Fruit fly (Drosophila melanogaster) whole organism, pupa: ENCODE measurements around the gene Pyroxd1.

Experiments used
- CG10348 ChIP-seq: fragments of 200-800 bp; sonication (Bioruptor generic); IDR thresholded peaks from 2 replicates; pipeline ENCODE4 v1.3.6; 2022; ENCODE audit warnings: missing biosample characterization, missing genetic modification characterization
- CG12605 ChIP-seq: fragments of 200-800 bp; sonication (Bioruptor generic); IDR thresholded peaks from 2 replicates; pipeline ENCODE4 v1.3.6; 2022; ENCODE audit warnings: missing biosample characterization, missing genetic modification characterization
- CG13204 ChIP-seq: fragments of 200-800 bp; sonication (Bioruptor generic); optimal IDR thresholded peaks from 2 replicates; lab custom pipeline; 2018; ENCODE audit warnings: missing biosample characterization, mild to moderate bottlenecking, missing genetic modification characterization, moderate library complexity
- CG14655 ChIP-seq: fragments of 200-800 bp; sonication (Bioruptor generic); optimal IDR thresholded peaks from 3 replicates; lab custom pipeline; 2017; ENCODE audit warnings: mild to moderate bottlenecking, missing biosample characterization, missing genetic modification reagents, missing genetic modification characterization
- CG15710 ChIP-seq: fragments of 200-800 bp; sonication (Bioruptor generic); optimal IDR thresholded peaks from 2 replicates; lab custom pipeline; 2018; ENCODE audit warnings: missing biosample characterization, mild to moderate bottlenecking, missing genetic modification characterization, moderate library complexity
- CG17806 ChIP-seq: fragments of 200-800 bp; sonication (Bioruptor generic); optimal IDR thresholded peaks from 2 replicates; lab custom pipeline; 2018; ENCODE audit warnings: missing biosample characterization, mild to moderate bottlenecking, missing genetic modification characterization, moderate library complexity
- CG32121 ChIP-seq: fragments of 200-800 bp; sonication (Bioruptor generic); IDR thresholded peaks from 2 replicates; pipeline ENCODE4 v1.3.6; 2022; ENCODE audit warnings: missing biosample characterization, missing genetic modification characterization
- CG34367 ChIP-seq: fragments of 200-800 bp; sonication (Bioruptor generic); optimal IDR thresholded peaks from 2 replicates; lab custom pipeline; 2018; ENCODE audit warnings: missing biosample characterization, mild to moderate bottlenecking, missing genetic modification characterization
- CG4496 ChIP-seq: fragments of 200-800 bp; sonication (Bioruptor generic); IDR thresholded peaks from 3 replicates; pipeline ENCODE4 v1.3.6; 2022; ENCODE audit warnings: missing biosample characterization, missing genetic modification characterization
- CG8159 ChIP-seq: fragments of 200-800 bp; sonication (Bioruptor generic); optimal IDR thresholded peaks from 3 replicates; lab custom pipeline; 2018; ENCODE audit warnings: missing biosample characterization, mild to moderate bottlenecking, missing genetic modification characterization, moderate library complexity
- CG8301 ChIP-seq: fragments of 200-800 bp; sonication (Bioruptor generic); optimal IDR thresholded peaks from 2 replicates; lab custom pipeline; 2018; ENCODE audit warnings: missing biosample characterization, mild to moderate bottlenecking, missing genetic modification characterization
- CG9948 ChIP-seq: fragments of 200-800 bp; sonication (Bioruptor generic); optimal IDR thresholded peaks from 2 replicates; lab custom pipeline; 2018; ENCODE audit warnings: missing biosample characterization, mild to moderate bottlenecking, missing genetic modification characterization, moderate library complexity
- D1 ChIP-seq: fragments of 200-800 bp; sonication (Bioruptor generic); optimal IDR thresholded peaks from 2 replicates; lab custom pipeline; 2018; ENCODE audit warnings: missing biosample characterization, mild to moderate bottlenecking, missing genetic modification characterization, moderate library complexity
- EcR ChIP-seq: fragments of 200-800 bp; sonication (Bioruptor generic); optimal IDR thresholded peaks from 3 replicates; lab custom pipeline; 2019; ENCODE audit warnings: missing biosample characterization, missing genetic modification characterization, mild to moderate bottlenecking, moderate library complexity, missing genetic modification reagents
- Ets98B ChIP-seq: fragments of 200-800 bp; sonication (Bioruptor generic); IDR thresholded peaks from 2 replicates; pipeline ENCODE4 v1.3.6; 2022; ENCODE audit warnings: missing biosample characterization, missing genetic modification characterization
- Pif1A ChIP-seq: fragments of 200-800 bp; sonication (Bioruptor generic); optimal IDR thresholded peaks from 3 replicates; lab custom pipeline; 2016; ENCODE audit warnings: missing biosample characterization, missing genetic modification characterization
- Pif1B ChIP-seq: fragments of 200-800 bp; sonication (Bioruptor generic); optimal IDR thresholded peaks from 3 replicates; lab custom pipeline; 2016; ENCODE audit warnings: missing biosample characterization, missing genetic modification characterization
- Snoo ChIP-seq: fragments of 200-800 bp; sonication (Bioruptor generic); optimal IDR thresholded peaks from 3 replicates; lab custom pipeline; 2017; ENCODE audit warnings: missing biosample characterization, mild to moderate bottlenecking, missing genetic modification characterization, inconsistent platforms
- fd96Ca ChIP-seq: fragments of 200-800 bp; sonication (Bioruptor generic); IDR thresholded peaks from 3 replicates; pipeline ENCODE4 v1.3.6; 2022; ENCODE audit warnings: missing biosample characterization, missing genetic modification characterization
- gl ChIP-seq: fragments of 200-800 bp; sonication (Bioruptor generic); optimal IDR thresholded peaks from 2 replicates; lab custom pipeline; 2018; ENCODE audit warnings: missing biosample characterization, mild to moderate bottlenecking, missing genetic modification characterization
- rn ChIP-seq: fragments of 200-800 bp; sonication (Bioruptor generic); IDR thresholded peaks from 2 replicates; pipeline ENCODE4 v1.3.6; 2022; ENCODE audit warnings: missing biosample characterization, missing genetic modification characterization

The Pyroxd1 gene

dm6 chr2L:20065516-20065915 is 25.7 kb upstream of the Pyroxd1 start, which contains the start of gene vls:
vls (minus strand) TSS chr2L:20065679.
- TF ChIP-seq CG9948 (tag; lab: Kevin White, UChicago) = no peak
- no peak for TF ChIP-seq CG14655 (GFP tag; lab: Kevin White, UChicago)
- TF ChIP-seq CG32121 (GFP tag; lab: Robert Waterston, UW) = no peak

DNA sequence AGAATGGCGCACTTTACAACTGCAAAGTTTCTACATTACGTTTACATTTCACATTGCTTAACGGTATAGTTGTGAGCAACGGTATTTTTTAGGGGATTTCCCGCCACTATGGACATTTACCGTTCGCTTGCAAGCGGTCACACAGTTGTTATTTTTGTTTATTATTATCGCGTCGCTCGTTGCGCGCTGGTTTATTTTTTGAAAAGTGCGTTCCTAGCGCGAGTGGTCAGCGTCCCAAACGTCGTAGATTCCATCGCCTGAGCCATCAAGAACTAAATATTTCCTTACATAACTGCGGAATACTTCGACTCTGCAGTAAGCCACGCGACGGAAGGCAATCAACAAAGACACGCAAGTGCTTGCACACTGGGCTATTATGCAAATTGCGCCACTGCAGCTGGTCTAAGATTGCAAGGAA is 25.0 kb upstream of the Pyroxd1 start, which contains the start of gene bwa:
Gene bwa, plus strand, starts transcription at position 159 of the 418 bp plus-strand sequence.
- peak; percentile 19 for TF ChIP-seq gl (tag; lab: Kevin White, UChicago)
- TF ChIP-seq fd96Ca = peak; percentile 36; the same call in 1 of the 3 replicates
- TF ChIP-seq EcR (GFP tag; lab: Kevin White, UChicago) = peak; percentile 13
- TF ChIP-seq CG8159 (tag; lab: Kevin White, UChicago) = no peak

- no peak for TF ChIP-seq CG32121 (GFP tag; lab: Robert Waterston, UW)
- peak; percentile 84 for TF ChIP-seq EcR (GFP tag; lab: Kevin White, UChicago)
- TF ChIP-seq CG34367 (tag; lab: Kevin White, UChicago) = no peak
These were observed 23.3 kb upstream of the Pyroxd1 start for dm6 chr2L:20067928-20068327.

DNA sequence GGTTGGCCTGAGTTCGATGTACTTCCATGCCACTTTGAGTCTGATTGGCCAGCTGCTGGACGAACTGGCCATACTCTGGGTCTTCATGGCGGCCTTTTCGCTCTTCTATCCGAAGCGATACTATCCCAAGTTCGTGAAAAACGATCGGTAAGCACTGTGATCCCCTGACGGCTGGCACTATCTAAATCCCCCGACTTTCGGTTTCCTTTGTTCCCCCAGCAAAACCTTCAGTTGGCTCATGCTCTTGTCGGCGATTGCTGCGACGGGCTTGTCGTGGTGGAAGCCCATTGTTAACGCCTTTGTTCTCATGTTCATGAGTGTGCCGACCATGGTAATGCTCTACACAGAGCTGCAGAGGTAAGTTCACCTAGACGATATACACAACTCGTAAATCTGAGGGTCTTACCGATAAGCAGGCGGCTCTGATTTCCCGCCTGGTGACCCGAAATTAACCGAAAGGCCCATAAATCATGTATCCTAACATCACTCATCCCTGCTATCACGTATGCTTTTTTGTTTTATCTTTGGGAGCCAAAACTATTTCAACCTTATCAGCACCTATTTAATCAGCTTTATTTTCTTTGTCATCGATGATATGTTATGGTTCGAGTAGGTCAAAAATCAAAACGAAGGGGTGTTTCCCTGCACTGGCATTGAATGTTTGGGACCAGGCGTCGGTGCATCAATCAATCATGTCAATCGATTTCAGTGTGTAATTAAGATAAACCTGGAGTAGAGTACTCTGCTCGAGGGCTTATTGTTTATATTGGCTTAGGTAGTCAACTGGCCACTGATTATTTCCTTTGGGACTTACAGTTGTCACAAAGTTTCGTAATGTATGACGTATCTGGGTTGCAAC is 21.8 kb upstream of the Pyroxd1 start:
- TF ChIP-seq EcR (GFP tag; lab: Kevin White, UChicago) (peak; percentile 87), CG8159 (tag; lab: Kevin White, UChicago) (no peak)
- TF ChIP-seq, all 21 proteins: peak for 1

dm6 chr2L:20072095-20072494 is 19.1 kb upstream of the Pyroxd1 start, which contains the start of gene CG10730:
CG10730 (minus strand) TSS chr2L:20072195.
- no peak for TF ChIP-seq CG9948 (tag; lab: Kevin White, UChicago)
- TF ChIP-seq gl (tag; lab: Kevin White, UChicago) = no peak
- no peak for TF ChIP-seq rn (GFP tag; lab: Robert Waterston, UW)
- TF ChIP-seq CG13204 (GFP tag; lab: Kevin White, UChicago) = no peak
- no peak for TF ChIP-seq CG12605 (GFP tag; lab: Robert Waterston, UW)
- no peak for TF ChIP-seq CG15710
- no peak for TF ChIP-seq Pif1B (GFP tag; lab: Kevin White, UChicago)
- no peak for TF ChIP-seq CG14655 (GFP tag; lab: Kevin White, UChicago)
- no peak for TF ChIP-seq fd96Ca
- no peak for TF ChIP-seq Pif1A (GFP tag; lab: Kevin White, UChicago)
- no peak for TF ChIP-seq Ets98B
- no peak for TF ChIP-seq CG8159 (tag; lab: Kevin White, UChicago)
- TF ChIP-seq CG17806 (tag; lab: Kevin White, UChicago) = no peak
- TF ChIP-seq CG34367 (tag; lab: Kevin White, UChicago) = no peak
- TF ChIP-seq CG10348 (GFP tag; lab: Robert Waterston, UW) = no peak
- no peak for TF ChIP-seq EcR (GFP tag; lab: Kevin White, UChicago)
- no peak for TF ChIP-seq CG8301 (tag; lab: Kevin White, UChicago)
- no peak for TF ChIP-seq Snoo (tag; lab: Kevin White, UChicago)
- TF ChIP-seq CG32121 (GFP tag; lab: Robert Waterston, UW) = no peak
- no peak for TF ChIP-seq D1 (tag; lab: Kevin White, UChicago)

dm6 chr2L:20074388-20074787 is 16.8 kb upstream of the Pyroxd1 start:
- TF ChIP-seq CG15710 = no peak
- no peak for TF ChIP-seq CG8301 (tag; lab: Kevin White, UChicago)
- TF ChIP-seq EcR (GFP tag; lab: Kevin White, UChicago) = no peak
- no peak for TF ChIP-seq CG14655 (GFP tag; lab: Kevin White, UChicago)
- TF ChIP-seq CG17806 (tag; lab: Kevin White, UChicago) = no peak
- TF ChIP-seq Pif1B (GFP tag; lab: Kevin White, UChicago) = no peak
- no peak for TF ChIP-seq CG8159 (tag; lab: Kevin White, UChicago)
- TF ChIP-seq Ets98B = no peak
- no peak for TF ChIP-seq Snoo (tag; lab: Kevin White, UChicago)
- TF ChIP-seq CG9948 (tag; lab: Kevin White, UChicago) = no peak
- no peak for TF ChIP-seq fd96Ca
- no peak for TF ChIP-seq CG10348 (GFP tag; lab: Robert Waterston, UW)
- TF ChIP-seq D1 (tag; lab: Kevin White, UChicago) = no peak
- TF ChIP-seq CG12605 (GFP tag; lab: Robert Waterston, UW) = no peak

- TF ChIP-seq CG34367 (tag; lab: Kevin White, UChicago) (peak; percentile 36), EcR (GFP tag; lab: Kevin White, UChicago) (no peak), CG15710 (peak; percentile 50), CG32121 (GFP tag; lab: Robert Waterston, UW) (no peak), CG4496 (GFP tag; lab: Robert Waterston, UW) (no peak), D1 (tag; lab: Kevin White, UChicago) (no peak), CG8301 (tag; lab: Kevin White, UChicago) (no peak), CG12605 (GFP tag; lab: Robert Waterston, UW) (0 out of 2 replicates have a peak, but pooled peaks have one; percentile 39), CG13204 (GFP tag; lab: Kevin White, UChicago) (no peak), CG17806 (tag; lab: Kevin White, UChicago) (no peak), Pif1A (GFP tag; lab: Kevin White, UChicago) (no peak), CG8159 (tag; lab: Kevin White, UChicago) (no peak), Snoo (tag; lab: Kevin White, UChicago) (no peak), CG10348 (GFP tag; lab: Robert Waterston, UW) (no peak), Ets98B (no peak), Pif1B (GFP tag; lab: Kevin White, UChicago) (peak; percentile 61), CG9948 (tag; lab: Kevin White, UChicago) (no peak), gl (tag; lab: Kevin White, UChicago) (no peak)
These were observed 15.9 kb upstream of the Pyroxd1 start, which contains the start of the genes pr and neb for dm6 chr2L:20075234-20075803. pr (minus strand) TSS chr2L:20075458. neb (plus strand) TSS chr2L:20075757.
